Worm (Caenorhabditis elegans): ENCODE data around the gene Y37H2A.18.

Gene Y37H2A.18

ce11 chrV:18141161-18141560 is 8.1 kb upstream of the Y37H2A.18 start, which contains the start of gene Y37H2A.11:
Y37H2A.11 (plus strand) TSS chrV:18141461.
- no peak for TF ChIP-seq ztf-22 (GFP tag; optimal IDR thresholded peaks at IDR 0.05)
- TF ChIP-seq die-1 (tag; optimal IDR thresholded peaks at IDR 0.05) = no peak
- no peak for TF ChIP-seq egl-44 (GFP tag; IDR thresholded peaks at IDR 0.05)
- no peak for TF ChIP-seq Y95B8A.8 (GFP tag; IDR thresholded peaks at IDR 0.05)
- TF ChIP-seq zfh-2 (GFP tag; conservative IDR thresholded peaks at IDR 0.05) = no peak
- TF ChIP-seq pbrm-1 (GFP tag; IDR thresholded peaks at IDR 0.05) = no peak
- no peak for TF ChIP-seq athp-1 (tag; optimal IDR thresholded peaks at IDR 0.05)
- TF ChIP-seq F49E8.2 (tag; optimal IDR thresholded peaks at IDR 0.05; ENCODE audit: insufficient read depth) = no peak
- no peak for TF ChIP-seq Y53F4B.3 (GFP tag; IDR thresholded peaks at IDR 0.05)
- TF ChIP-seq lin-26 (GFP tag; IDR thresholded peaks at IDR 0.05) = no peak
- TF ChIP-seq mes-4 (tag; optimal IDR thresholded peaks at IDR 0.05) = no peak
- no peak for TF ChIP-seq repo-1 (tag; optimal IDR thresholded peaks at IDR 0.05)
- no peak for TF ChIP-seq ztf-26 (tag; optimal IDR thresholded peaks at IDR 0.05)
- no peak for TF ChIP-seq madf-8 (GFP tag; conservative IDR thresholded peaks at IDR 0.05)
- TF ChIP-seq dox-1 (GFP tag; IDR thresholded peaks at IDR 0.05) = no peak
- no peak for TF ChIP-seq dpl-1 (GFP tag; optimal IDR thresholded peaks at IDR 0.05)

ce11 chrV:18138695-18139094 is 5.6 kb upstream of the Y37H2A.18 start, which contains the start of gene Y37H2A.10:
Y37H2A.10 (plus strand) TSS chrV:18138995.
- TF ChIP-seq nhr-80 (tag; optimal IDR thresholded peaks at IDR 0.05) (no peak), B0261.1 (tag; optimal IDR thresholded peaks at IDR 0.05) (no peak), F55B11.4 (tag; optimal IDR thresholded peaks at IDR 0.05; ENCODE audit: borderline replicate concordance, insufficient read depth) (no peak), mes-4 (tag; optimal IDR thresholded peaks at IDR 0.05) (no peak), let-526 (GFP tag; IDR thresholded peaks at IDR 0.05) (no peak), B0336.3 (GFP tag; IDR thresholded peaks at IDR 0.05) (no peak), lin-40 (tag; optimal IDR thresholded peaks at IDR 0.05) (no peak)

ce11 chrV:18137679-18138078 is 4.6 kb upstream of the Y37H2A.18 start:
- TF ChIP-seq lsl-1 (GFP tag; optimal IDR thresholded peaks at IDR 0.05) (peak; percentile 90), ceh-100 (GFP tag; IDR thresholded peaks at IDR 0.05) (no peak), die-1 (tag; optimal IDR thresholded peaks at IDR 0.05) (no peak), ceh-40 (GFP tag; IDR thresholded peaks at IDR 0.05) (no peak), repo-1 (tag; optimal IDR thresholded peaks at IDR 0.05) (no peak), hlh-26 (GFP tag; conservative IDR thresholded peaks at IDR 0.05) (no peak), hmg-1.2 (GFP tag; IDR thresholded peaks at IDR 0.05) (no peak), B0261.1 (tag; optimal IDR thresholded peaks at IDR 0.05) (no peak), hlh-12 (tag; optimal IDR thresholded peaks at IDR 0.05) (no peak), pha-4 (tag; optimal IDR thresholded peaks at IDR 0.05) (no peak), madf-6 (GFP tag; IDR thresholded peaks at IDR 0.05) (peak; percentile 78), xnd-1 (tag; optimal IDR thresholded peaks at IDR 0.05) (peak; percentile 87), hsf-1 (GFP tag; IDR thresholded peaks at IDR 0.05) (no peak), ztf-26 (tag; optimal IDR thresholded peaks at IDR 0.05) (no peak), sdz-38 (tag; optimal IDR thresholded peaks at IDR 0.05) (no peak), T26A5.8 (tag; optimal IDR thresholded peaks at IDR 0.05) (no peak), pbrm-1 (GFP tag; IDR thresholded peaks at IDR 0.05) (no peak), lag-1 (GFP tag; IDR thresholded peaks at IDR 0.05) (no peak), Y67H2A.10 (GFP tag; conservative IDR thresholded peaks at IDR 0.05) (no peak), ceh-27 (GFP tag; optimal IDR thresholded peaks at IDR 0.05) (no peak), madf-8 (GFP tag; conservative IDR thresholded peaks at IDR 0.05) (peak; percentile 58), F33H1.4 (GFP tag; IDR thresholded peaks at IDR 0.05) (peak; percentile 85), athp-1 (tag; optimal IDR thresholded peaks at IDR 0.05) (no peak), ztf-22 (GFP tag; optimal IDR thresholded peaks at IDR 0.05) (no peak), him-1 (tag; optimal IDR thresholded peaks at IDR 0.05) (peak; percentile 26), sptf-2 (GFP tag; optimal IDR thresholded peaks at IDR 0.05) (no peak)

Measured in whole organism, young adult.